Fruit fly (Drosophila melanogaster) whole organism, embryonic: Measurements from ENCODE around the gene CG43707.

Source experiments
- Antp ChIP-seq: fragments of 200-800 bp; sonication (Bioruptor generic); optimal IDR thresholded peaks from 3 replicates; lab custom pipeline; 2016; ENCODE audit warnings: missing biosample characterization, missing genetic modification characterization
- C15 ChIP-seq: fragments of 200-800 bp; sonication (Bioruptor generic); IDR thresholded peaks from 3 replicates; pipeline ENCODE4 v1.3.6; 2022; ENCODE audit warnings: missing biosample characterization, missing genetic modification characterization
- CG10654 ChIP-seq: fragments of 200-800 bp; sonication (Bioruptor generic); optimal IDR thresholded peaks from 2 replicates; lab custom pipeline; 2016; ENCODE audit warnings: missing biosample characterization, missing genetic modification characterization
- CG12769 ChIP-seq: fragments of 200-800 bp; sonication (Bioruptor generic); optimal IDR thresholded peaks from 2 replicates; lab custom pipeline; 2019; ENCODE audit warnings: missing biosample characterization, mild to moderate bottlenecking, missing genetic modification characterization, moderate library complexity
- CG13894 ChIP-seq: fragments of 200-800 bp; sonication (Bioruptor generic); optimal IDR thresholded peaks from 3 replicates; lab custom pipeline; 2018; ENCODE audit warnings: missing biosample characterization, mild to moderate bottlenecking, missing genetic modification characterization, moderate library complexity
- CG14860 ChIP-seq: fragments of 200-800 bp; sonication (Bioruptor generic); IDR thresholded peaks from 3 replicates; pipeline ENCODE4 v1.3.6; 2022; ENCODE audit warnings: missing biosample characterization, missing genetic modification characterization; ENCODE audit not compliant: partially characterized antibody
- CG16815 ChIP-seq: fragments of 200-800 bp; sonication (Bioruptor generic); optimal IDR thresholded peaks from 3 replicates; lab custom pipeline; 2017; ENCODE audit warnings: missing biosample characterization, mild to moderate bottlenecking, missing genetic modification characterization
- CG17829 ChIP-seq: fragments of 200-800 bp; optimal IDR thresholded peaks from 2 replicates; lab custom pipeline; 2019; ENCODE audit warnings: missing biosample characterization, mild to moderate bottlenecking, missing genetic modification characterization, moderate library complexity
- CG18262 ChIP-seq: fragments of 200-800 bp; optimal IDR thresholded peaks from 3 replicates; lab custom pipeline; 2019; ENCODE audit warnings: missing biosample characterization, mild to moderate bottlenecking, missing genetic modification characterization, moderate library complexity
- CG18764 ChIP-seq: fragments of 200-800 bp; sonication (Bioruptor generic); optimal IDR thresholded peaks from 3 replicates; lab custom pipeline; 2016; ENCODE audit warnings: missing biosample characterization, missing genetic modification characterization
- CG31441 ChIP-seq: fragments of 200-800 bp; sonication (Bioruptor generic); IDR thresholded peaks from 2 replicates; pipeline ENCODE4 v1.3.6; 2022; ENCODE audit warnings: missing biosample characterization, missing genetic modification characterization
- CG43689 ChIP-seq: fragments of 200-800 bp; sonication (Bioruptor generic); IDR thresholded peaks from 2 replicates; pipeline ENCODE4 v1.3.6; 2022; ENCODE audit warnings: missing biosample characterization, missing genetic modification characterization
- CG6654 ChIP-seq: fragments of 200-800 bp; sonication (Bioruptor generic); optimal IDR thresholded peaks from 2 replicates; lab custom pipeline; 2017; ENCODE audit warnings: missing biosample characterization, mild to moderate bottlenecking, missing genetic modification characterization
- Gsc ChIP-seq: fragments of 200-800 bp; sonication (Bioruptor generic); IDR thresholded peaks from 2 replicates; pipeline ENCODE4 v1.3.6; 2022; ENCODE audit warnings: missing biosample characterization, missing genetic modification characterization
- HLH4C ChIP-seq: fragments of 200-800 bp; sonication (Bioruptor generic); IDR thresholded peaks from 3 replicates; pipeline ENCODE4 v1.3.6; 2022; ENCODE audit warnings: missing biosample characterization, missing genetic modification characterization; ENCODE audit not compliant: partially characterized antibody
- HmgD ChIP-seq: fragments of 200-800 bp; sonication (Bioruptor generic); optimal IDR thresholded peaks from 3 replicates; lab custom pipeline; 2016; ENCODE audit warnings: missing biosample characterization, missing genetic modification characterization
- Hmr ChIP-seq: fragments of 200-800 bp; sonication (Bioruptor generic); optimal IDR thresholded peaks from 3 replicates; lab custom pipeline; 2017; ENCODE audit warnings: mild to moderate bottlenecking, missing biosample characterization, missing genetic modification reagents, missing genetic modification characterization
- Hr78 ChIP-seq, 2 experiments: fragments of 200-800 bp in 1 of 2; fragments of >200 bp in 1 of 2; sonication (Bioruptor generic) in 1 of 2; optimal IDR thresholded peaks; 2 replicates each; lab custom pipeline; 2017 to 2019; ENCODE audit warnings: missing biosample characterization in 2 of 2, missing genetic modification characterization in 2 of 2, mild to moderate bottlenecking in 1 of 2, moderate library complexity in 1 of 2
- Lim3 ChIP-seq: fragments of 200-800 bp; sonication (Bioruptor generic); IDR thresholded peaks from 2 replicates; pipeline ENCODE4 v1.3.6; 2022; ENCODE audit warnings: missing biosample characterization, missing genetic modification characterization
- Myb ChIP-seq: fragments of 200-800 bp; sonication (Bioruptor generic); optimal IDR thresholded peaks from 2 replicates; lab custom pipeline; 2016; ENCODE audit warnings: missing biosample characterization, missing genetic modification characterization
- Neu2 ChIP-seq: fragments of 200-800 bp; sonication (Bioruptor generic); optimal IDR thresholded peaks from 3 replicates; lab custom pipeline; 2016; ENCODE audit warnings: missing biosample characterization, missing genetic modification characterization, borderline replicate concordance
- Ravus ChIP-seq: fragments of 200-800 bp; sonication (Bioruptor generic); IDR thresholded peaks from 2 replicates; pipeline ENCODE4 v1.3.6; 2022; ENCODE audit warnings: missing biosample characterization, missing genetic modification characterization
- Side ChIP-seq: fragments of 200-800 bp; sonication (Bioruptor generic); optimal IDR thresholded peaks from 2 replicates; lab custom pipeline; 2016; ENCODE audit warnings: missing biosample characterization, missing genetic modification characterization
- Six4 ChIP-seq: fragments of 200-800 bp; sonication (Bioruptor generic); optimal IDR thresholded peaks from 2 replicates; lab custom pipeline; 2016; ENCODE audit warnings: missing biosample characterization, missing genetic modification characterization
- Ssrp ChIP-seq: fragments of 200-800 bp; sonication (Bioruptor generic); optimal IDR thresholded peaks from 2 replicates; lab custom pipeline; 2018; ENCODE audit warnings: missing biosample characterization, mild to moderate bottlenecking, missing genetic modification characterization, moderate library complexity
- Vsx1 ChIP-seq: fragments of 200-800 bp; sonication (Bioruptor generic); optimal IDR thresholded peaks from 2 replicates; lab custom pipeline; 2017; ENCODE audit warnings: missing biosample characterization, mild to moderate bottlenecking, missing genetic modification characterization, missing genetic modification reagents
- Xbp1 ChIP-seq: fragments of 200-800 bp; sonication (Bioruptor generic); optimal IDR thresholded peaks from 3 replicates; lab custom pipeline; 2016; ENCODE audit warnings: missing biosample characterization, mild to moderate bottlenecking, missing genetic modification characterization
- crp ChIP-seq, 2 experiments: fragments of 200-800 bp; sonication (Bioruptor generic); optimal IDR thresholded peaks; 2 replicates in 1 of 2; 3 replicates in 1 of 2; lab custom pipeline; 2017; ENCODE audit warnings: missing biosample characterization in 2 of 2, missing genetic modification characterization in 2 of 2, mild to moderate bottlenecking in 1 of 2, moderate library complexity in 1 of 2
- dpn ChIP-seq, 2 experiments: fragments of 200-800 bp; sonication (Bioruptor generic); optimal IDR thresholded peaks; 3 replicates each; lab custom pipeline; 2016; ENCODE audit warnings: missing biosample characterization in 2 of 2, missing genetic modification characterization in 2 of 2
- ewg ChIP-seq: fragments of 200-800 bp; sonication (Bioruptor generic); optimal IDR thresholded peaks from 3 replicates; lab custom pipeline; 2017; ENCODE audit warnings: mild to moderate bottlenecking, missing biosample characterization, missing genetic modification reagents, missing genetic modification characterization
- h ChIP-seq: fragments of >200 bp; optimal IDR thresholded peaks from 2 replicates; lab custom pipeline; 2017
- hb ChIP-seq: fragments of 200-800 bp; sonication (Bioruptor generic); IDR thresholded peaks from 3 replicates; pipeline ENCODE4 v1.3.6; 2022; ENCODE audit warnings: missing biosample characterization, missing genetic modification characterization; ENCODE audit not compliant: partially characterized antibody
- her ChIP-seq: fragments of 200-800 bp; sonication (Bioruptor generic); optimal IDR thresholded peaks from 2 replicates; lab custom pipeline; 2016; ENCODE audit warnings: missing biosample characterization, missing genetic modification characterization
- hkb ChIP-seq, 2 experiments: fragments of 200-800 bp in 1 of 2; fragments of >200 bp in 1 of 2; sonication (Bioruptor generic) in 1 of 2; IDR thresholded peaks in 1 of 2; optimal IDR thresholded peaks in 1 of 2; 2 replicates each; pipeline versions ENCODE4 v1.3.6 to Lab custom; 2017 to 2022; ENCODE audit warnings: missing biosample characterization in 1 of 2, missing genetic modification characterization in 1 of 2
- mld ChIP-seq: fragments of 200-800 bp; sonication (Bioruptor generic); IDR thresholded peaks from 3 replicates; pipeline ENCODE4 v1.3.6; 2022; ENCODE audit warnings: missing biosample characterization, missing genetic modification characterization; ENCODE audit not compliant: partially characterized antibody
- org-1 ChIP-seq: fragments of 200-800 bp; sonication (Bioruptor generic); optimal IDR thresholded peaks from 2 replicates; lab custom pipeline; 2017; ENCODE audit warnings: missing biosample characterization, missing genetic modification characterization
- pb ChIP-seq: fragments of 200-800 bp; sonication (Bioruptor generic); optimal IDR thresholded peaks from 3 replicates; lab custom pipeline; 2016; ENCODE audit warnings: missing biosample characterization, missing genetic modification characterization
- peb ChIP-seq: fragments of 200-800 bp; sonication (Bioruptor generic); IDR thresholded peaks from 2 replicates; pipeline ENCODE4 v1.3.6; 2022; ENCODE audit warnings: missing biosample characterization, missing genetic modification characterization
- prd ChIP-seq, 3 experiments: fragments of >200 bp in 2 of 3; fragments of 200-800 bp in 1 of 3; sonication (Bioruptor generic) in 1 of 3; optimal IDR thresholded peaks in 2 of 3; IDR thresholded peaks in 1 of 3; 2 replicates in 2 of 3; 3 replicates in 1 of 3; pipeline versions ENCODE4 v1.3.6 to Lab custom; 2017 to 2022; ENCODE audit warnings: missing biosample characterization in 1 of 3, missing genetic modification characterization in 1 of 3
- sc ChIP-seq, 3 experiments: fragments of >200 bp in 2 of 3; fragments of 200-800 bp in 1 of 3; sonication (Bioruptor generic) in 1 of 3; optimal IDR thresholded peaks; 2 replicates in 2 of 3; 3 replicates in 1 of 3; lab custom pipeline; 2017; ENCODE audit warnings: mild to moderate bottlenecking in 1 of 3, missing biosample characterization in 1 of 3, missing genetic modification characterization in 1 of 3, missing genetic modification reagents in 1 of 3
- sd ChIP-seq: fragments of 200-800 bp; sonication (Bioruptor generic); optimal IDR thresholded peaks from 3 replicates; lab custom pipeline; 2018; ENCODE audit warnings: missing biosample characterization, mild to moderate bottlenecking, missing genetic modification characterization, moderate library complexity
- ssp ChIP-seq: fragments of 200-800 bp; sonication (Bioruptor generic); IDR thresholded peaks from 2 replicates; pipeline ENCODE4 v1.3.6; 2022; ENCODE audit warnings: missing biosample characterization, missing genetic modification characterization
- sug ChIP-seq: fragments of 200-800 bp; optimal IDR thresholded peaks from 2 replicates; lab custom pipeline; 2019; ENCODE audit warnings: missing biosample characterization, mild to moderate bottlenecking, missing genetic modification characterization, moderate library complexity
- tap ChIP-seq: fragments of 200-800 bp; optimal IDR thresholded peaks from 3 replicates; lab custom pipeline; 2019; ENCODE audit warnings: missing biosample characterization, mild to moderate bottlenecking, missing genetic modification characterization, moderate library complexity
- trh ChIP-seq: fragments of 200-800 bp; sonication (Bioruptor generic); optimal IDR thresholded peaks from 2 replicates; lab custom pipeline; 2016; ENCODE audit warnings: missing biosample characterization, missing genetic modification characterization
- ttk ChIP-seq: fragments of 200-800 bp; sonication (Bioruptor generic); IDR thresholded peaks from 2 replicates; pipeline ENCODE4 v2.1.2; 2022; ENCODE audit warnings: missing biosample characterization, missing genetic modification characterization
- tx ChIP-seq: fragments of 200-800 bp; sonication (Bioruptor generic); optimal IDR thresholded peaks from 2 replicates; lab custom pipeline; 2016; ENCODE audit warnings: missing biosample characterization, missing genetic modification characterization
- vfl ChIP-seq: fragments of 200-800 bp; sonication (Bioruptor generic); optimal IDR thresholded peaks from 2 replicates; lab custom pipeline; 2016; ENCODE audit warnings: missing biosample characterization, missing genetic modification characterization

The CG43707 gene

DNA sequence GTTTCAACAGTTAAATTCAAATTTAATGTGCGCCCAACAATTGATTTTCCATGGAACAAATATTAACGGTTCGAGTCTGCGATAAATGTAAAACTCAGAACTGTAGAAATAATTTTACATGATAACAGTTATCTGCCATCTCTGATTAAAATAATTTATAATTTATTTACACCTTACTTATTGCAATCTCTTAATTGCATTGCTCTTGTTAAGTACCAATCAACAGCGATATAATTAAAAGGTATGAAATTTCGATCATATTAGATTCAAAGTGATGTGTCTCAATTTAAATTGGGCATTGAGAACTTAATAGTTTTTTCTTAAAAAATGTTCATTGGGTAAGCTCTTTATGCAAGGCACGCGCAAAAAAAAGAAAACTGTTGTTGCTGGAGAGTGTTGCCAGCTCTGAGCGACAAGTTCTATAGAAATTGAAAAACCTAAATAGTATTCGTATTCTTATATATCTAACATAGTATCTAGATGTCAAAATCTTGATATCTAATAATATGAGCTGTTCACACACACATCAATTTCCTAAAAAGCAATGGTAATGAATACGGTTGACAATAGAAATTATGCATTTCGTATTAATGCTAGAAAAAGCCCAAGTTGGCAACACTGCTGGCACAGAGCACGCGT, 45.9 kb downstream of the CG43707 start:
- TF ChIP-seq Gsc (GFP tag; lab: Robert Waterston, UW) = no peak
- TF ChIP-seq Lim3 (GFP tag; lab: Robert Waterston, UW) = no peak
- TF ChIP-seq dpn (GFP tag; optimal IDR thresholded peaks at IDR 0.05; lab: Kevin White, UChicago) = peak; percentile 56 to 58
- peak; percentile 48; the same call in 1 of the 2 replicates for TF ChIP-seq ssp
- peak; percentile 35 for TF ChIP-seq org-1
- TF ChIP-seq C15 (GFP tag; lab: Robert Waterston, UW) = no peak
- TF ChIP-seq CG14860 (GFP tag; lab: Robert Waterston, UW) = no peak
- no peak for TF ChIP-seq sd (tag; lab: Kevin White, UChicago)
- TF ChIP-seq mld (GFP tag; lab: Robert Waterston, UW) = no peak
- peak; percentile 53; the same call in 1 of the 2 replicates for TF ChIP-seq ttk (GFP tag; lab: Robert Waterston, UW)
- no peak for TF ChIP-seq hb
- TF ChIP-seq Ravus (GFP tag; lab: Robert Waterston, UW) = no peak
- no peak for TF ChIP-seq Hr78 (GFP tag; optimal IDR thresholded peaks at IDR 0.05; lab: Kevin White, UChicago)
- TF ChIP-seq HLH4C (GFP tag; lab: Robert Waterston, UW) = no peak
- TF ChIP-seq CG43689 (GFP tag; lab: Robert Waterston, UW) = peak; percentile 42; the same call in 1 of the 2 replicates
- TF ChIP-seq Neu2 (GFP tag; lab: Kevin White, UChicago) = no peak
- TF ChIP-seq tx (GFP tag; lab: Kevin White, UChicago) = no peak
- TF ChIP-seq trh (GFP tag; lab: Kevin White, UChicago) = peak; percentile 62
- peak; percentile 82 for TF ChIP-seq tap (tag; lab: Kevin White, UChicago)
- TF ChIP-seq h (lab: Kevin White, UChicago) = no peak
- TF ChIP-seq sug = peak; percentile 52
- TF ChIP-seq Myb = peak; percentile 37
- peak; percentile 71 for TF ChIP-seq ewg
- TF ChIP-seq CG31441 (GFP tag; lab: Robert Waterston, UW) = 0 out of 2 replicates have a peak, but pooled peaks have one; percentile 30
- peak in 1 of 2 experiments; percentile 20 for TF ChIP-seq crp (GFP tag; optimal IDR thresholded peaks at IDR 0.05; lab: Kevin White, UChicago)
- no peak for TF ChIP-seq HmgD (GFP tag; lab: Kevin White, UChicago)
- peak; percentile 12 for TF ChIP-seq Antp (GFP tag; lab: Kevin White, UChicago)
- peak; percentile 38 for TF ChIP-seq CG10654
- TF ChIP-seq pb = no peak
- peak; percentile 70 for TF ChIP-seq Xbp1 (GFP tag; lab: Kevin White, UChicago)
- no peak for TF ChIP-seq Side (GFP tag; lab: Kevin White, UChicago)
- TF ChIP-seq CG17829 (tag; lab: Kevin White, UChicago) = peak; percentile 73
- TF ChIP-seq CG13894 = no peak
- TF ChIP-seq CG12769 (tag; lab: Kevin White, UChicago) = no peak
- TF ChIP-seq CG18262 (tag; lab: Kevin White, UChicago) = peak; percentile 24
- TF ChIP-seq sc (optimal IDR thresholded peaks at IDR 0.05; lab: Kevin White, UChicago) = no peak
- no peak for TF ChIP-seq sc (GFP tag; optimal IDR thresholded peaks at IDR 0.05; lab: Kevin White, UChicago)
- TF ChIP-seq peb (GFP tag; lab: Robert Waterston, UW) = no peak
- peak; percentile 18 for TF ChIP-seq CG16815
- TF ChIP-seq CG6654 (GFP tag; lab: Kevin White, UChicago) = peak; percentile 20
- no peak for TF ChIP-seq hkb (optimal IDR thresholded peaks at IDR 0.05; lab: Kevin White, UChicago)
- TF ChIP-seq hkb (GFP tag; IDR thresholded peaks at IDR 0.05; lab: Robert Waterston, UW) = peak; percentile 76
- TF ChIP-seq Hmr = peak; percentile 74
- TF ChIP-seq prd (optimal IDR thresholded peaks at IDR 0.05; lab: Kevin White, UChicago) = no peak
- peak; percentile 71 for TF ChIP-seq prd (GFP tag; IDR thresholded peaks at IDR 0.05; lab: Robert Waterston, UW)
- TF ChIP-seq vfl = peak; percentile 51
- peak; percentile 59 for TF ChIP-seq Ssrp (tag; lab: Kevin White, UChicago)
- peak; percentile 39 for TF ChIP-seq Six4 (GFP tag; lab: Kevin White, UChicago)
- peak; percentile 11 for TF ChIP-seq her
- TF ChIP-seq CG18764 (GFP tag; lab: Kevin White, UChicago) = peak; percentile 29
- TF ChIP-seq Vsx1 = no peak
